Worm (Caenorhabditis elegans) whole organism, midembryonic: Measurements from ENCODE around the gene kcnl-4.

Experiments
- cog-1 ChIP-seq: sonication (generic microtip); optimal IDR thresholded peaks from 2 replicates; lab custom pipeline; 2016; ENCODE audit warnings: missing genetic modification characterization, missing compliant biosample characterization
- ref-1 ChIP-seq: fragments of 200-800 bp; sonication (Bioruptor generic); conservative IDR thresholded peaks from 2 replicates; pipeline ENCODE4 v1.3.6; 2022; ENCODE audit warnings: missing genetic modification reagents, missing genetic modification characterization, missing compliant biosample characterization
- tab-1 ChIP-seq: fragments of 200-800 bp; sonication (Bioruptor generic); IDR thresholded peaks from 2 replicates; pipeline ENCODE4 v1.3.6; 2022; ENCODE audit warnings: missing genetic modification characterization, missing compliant biosample characterization

DNA sequence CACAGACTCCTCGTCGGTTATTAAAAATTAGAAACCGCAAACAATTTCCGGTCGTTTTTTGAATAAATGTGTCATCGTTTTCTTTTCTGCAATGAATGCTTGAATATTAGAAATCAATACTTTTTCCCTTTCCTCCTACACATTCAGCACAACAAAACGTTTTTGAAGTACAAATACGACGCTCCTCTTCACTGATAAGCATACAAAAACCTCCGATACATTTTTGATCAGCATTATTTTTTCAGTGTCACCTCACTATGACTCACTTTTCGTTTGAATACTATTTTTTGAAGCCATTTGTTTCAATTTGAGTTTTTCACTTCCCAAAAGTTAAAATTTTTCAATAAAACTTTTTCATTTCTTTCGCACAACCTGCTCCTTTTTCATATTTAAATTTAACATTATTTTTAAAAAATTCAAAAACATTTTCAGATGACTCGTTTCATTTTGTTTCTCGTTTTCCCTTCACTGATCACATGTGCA, 48.1 kb upstream of the kcnl-4 start, which contains the start of gene R02D5.3:
- TF ChIP-seq cog-1 (no peak), ref-1 (GFP tag; lab: Robert Waterston, UW) (no peak), tab-1 (GFP tag; lab: Robert Waterston, UW) (no peak)
